Worm (Caenorhabditis elegans): ENCODE measurements around the gene srsx-36.

ce11 chrV:15821398-15821797 lies 12.0 kb upstream of the srsx-36 start, which contains the start of gene srbc-49:
- TF ChIP-seq che-1 (tag; optimal IDR thresholded peaks at IDR 0.05): no peak
- no peak for TF ChIP-seq ceh-18 (tag; optimal IDR thresholded peaks at IDR 0.05)
- TF ChIP-seq dve-1 (tag; optimal IDR thresholded peaks at IDR 0.05): no peak
- TF ChIP-seq odd-2 (tag; optimal IDR thresholded peaks at IDR 0.05): no peak
- TF ChIP-seq elt-4 (tag; optimal IDR thresholded peaks at IDR 0.05): no peak
- no peak for TF ChIP-seq eyg-1 (tag; optimal IDR thresholded peaks at IDR 0.05)
- TF ChIP-seq pha-4 (tag; optimal IDR thresholded peaks at IDR 0.05): no peak
- no peak for TF ChIP-seq nhr-11 (tag; optimal IDR thresholded peaks at IDR 0.05)

Measured in whole organism, late embryonic.